Fruit fly (Drosophila melanogaster): ENCODE results near the gene Sgp.

The Sgp gene

dm6 chr2L:8519390-8519789, at the start of gene Sgp:
Gene Sgp (plus strand): TSS chr2L:8519690.
- TF ChIP-seq Sp1 (GFP tag; optimal IDR thresholded peaks at IDR 0.05) (no peak), rgr (GFP tag; optimal IDR thresholded peaks at IDR 0.05) (no peak), br (GFP tag; optimal IDR thresholded peaks at IDR 0.05) (no peak), CrebA (GFP tag; optimal IDR thresholded peaks at IDR 0.05; ENCODE audit: borderline replicate concordance) (no peak), HLH106 (tag; optimal IDR thresholded peaks at IDR 0.05) (no peak), usp (GFP tag; optimal IDR thresholded peaks at IDR 0.05) (no peak), fru (GFP tag; optimal IDR thresholded peaks at IDR 0.05) (no peak), Jra (GFP tag; optimal IDR thresholded peaks at IDR 0.05) (no peak), brk (GFP tag; optimal IDR thresholded peaks at IDR 0.05) (no peak), lola (GFP tag; optimal IDR thresholded peaks at IDR 0.05) (no peak), dmrt93B (GFP tag; optimal IDR thresholded peaks at IDR 0.05) (no peak), Abd-B (GFP tag; optimal IDR thresholded peaks at IDR 0.05) (no peak), dl (GFP tag; optimal IDR thresholded peaks at IDR 0.05; ENCODE audit: insufficient read depth in 1 of 2, partially characterized antibody in 2 of 2) (no peak), Dif (GFP tag; optimal IDR thresholded peaks at IDR 0.05; ENCODE audit: partially characterized antibody) (no peak), Myc (optimal IDR thresholded peaks at IDR 0.05) (no peak), Vsx2 (GFP tag; optimal IDR thresholded peaks at IDR 0.05; ENCODE audit: partially characterized antibody) (no peak), Mio (GFP tag; optimal IDR thresholded peaks at IDR 0.05) (no peak), sage (GFP tag; optimal IDR thresholded peaks at IDR 0.05) (no peak)

dm6 chr2L:8471667-8472066, 47.8 kb upstream of the Sgp start:
- TF ChIP-seq foxo (GFP tag; optimal IDR thresholded peaks at IDR 0.05) (peak in 1 of 2 experiments; percentile 22), Mio (GFP tag; optimal IDR thresholded peaks at IDR 0.05) (no peak), OdsH (GFP tag; optimal IDR thresholded peaks at IDR 0.05) (no peak), CrebA (GFP tag; optimal IDR thresholded peaks at IDR 0.05; ENCODE audit: borderline replicate concordance) (no peak), h (GFP tag; optimal IDR thresholded peaks at IDR 0.05) (peak; percentile 7), Hr78 (GFP tag; optimal IDR thresholded peaks at IDR 0.05) (no peak), Sp1 (GFP tag; optimal IDR thresholded peaks at IDR 0.05) (peak; percentile 32)

dm6 chr2L:8473448-8473847, 46.0 kb upstream of the Sgp start:
- TF ChIP-seq Dif (GFP tag; optimal IDR thresholded peaks at IDR 0.05; ENCODE audit: partially characterized antibody): no peak
- no peak for TF ChIP-seq CrebA (GFP tag; optimal IDR thresholded peaks at IDR 0.05; ENCODE audit: borderline replicate concordance)
- TF ChIP-seq rgr (GFP tag; optimal IDR thresholded peaks at IDR 0.05): peak; percentile 73
- no peak for TF ChIP-seq Mio (GFP tag; optimal IDR thresholded peaks at IDR 0.05)
- peak; percentile 88 for TF ChIP-seq ey (GFP tag; optimal IDR thresholded peaks at IDR 0.05)
- peak; percentile 83 for TF ChIP-seq br (GFP tag; optimal IDR thresholded peaks at IDR 0.05)
- peak; percentile 42 for TF ChIP-seq Hnf4 (GFP tag; optimal IDR thresholded peaks at IDR 0.05)
- no peak for TF ChIP-seq usp (GFP tag; optimal IDR thresholded peaks at IDR 0.05)
- peak; percentile 36 to 76 for TF ChIP-seq foxo (GFP tag; optimal IDR thresholded peaks at IDR 0.05)
- peak; percentile 85 for TF ChIP-seq h (GFP tag; optimal IDR thresholded peaks at IDR 0.05)
- TF ChIP-seq fru (GFP tag; optimal IDR thresholded peaks at IDR 0.05): peak; percentile 86
- peak; percentile 78 for TF ChIP-seq HLH106 (tag; optimal IDR thresholded peaks at IDR 0.05)
- peak; percentile 74 for TF ChIP-seq OdsH (GFP tag; optimal IDR thresholded peaks at IDR 0.05)
- TF ChIP-seq brk (GFP tag; optimal IDR thresholded peaks at IDR 0.05): peak; percentile 73
- TF ChIP-seq dmrt93B (GFP tag; optimal IDR thresholded peaks at IDR 0.05): peak; percentile 76
- peak; percentile 70 for TF ChIP-seq CG9705 (GFP tag; optimal IDR thresholded peaks at IDR 0.05)
- TF ChIP-seq Vsx2 (GFP tag; optimal IDR thresholded peaks at IDR 0.05; ENCODE audit: partially characterized antibody): no peak
- peak; percentile 21 for TF ChIP-seq Jra (GFP tag; optimal IDR thresholded peaks at IDR 0.05)
- no peak for TF ChIP-seq Rel (GFP tag; optimal IDR thresholded peaks at IDR 0.05)
- peak; percentile 8 for TF ChIP-seq Rel (tag; optimal IDR thresholded peaks at IDR 0.05)
- peak; percentile 73 for TF ChIP-seq CG32264 (GFP tag; optimal IDR thresholded peaks at IDR 0.05)
- TF ChIP-seq psq (GFP tag; optimal IDR thresholded peaks at IDR 0.05): peak; percentile 73
- peak; percentile 82 for TF ChIP-seq Sp1 (GFP tag; optimal IDR thresholded peaks at IDR 0.05)
- TF ChIP-seq woc (GFP tag; optimal IDR thresholded peaks at IDR 0.05): peak; percentile 74
- peak; percentile 32 for TF ChIP-seq sage (GFP tag; optimal IDR thresholded peaks at IDR 0.05)

- no peak for TF ChIP-seq CG32264 (GFP tag; optimal IDR thresholded peaks at IDR 0.05)
- no peak for TF ChIP-seq HLH106 (tag; optimal IDR thresholded peaks at IDR 0.05)
- TF ChIP-seq Dfd (GFP tag; optimal IDR thresholded peaks at IDR 0.05): no peak
- no peak for TF ChIP-seq tai (GFP tag; optimal IDR thresholded peaks at IDR 0.05)
- no peak for TF ChIP-seq CG9705 (GFP tag; optimal IDR thresholded peaks at IDR 0.05)
- TF ChIP-seq Hnf4 (GFP tag; optimal IDR thresholded peaks at IDR 0.05): no peak
Observed at dm6 chr2L:8477049-8477448, 42.4 kb upstream of the Sgp start, which contains the start of gene CheA29a. Gene CheA29a (plus strand): TSS chr2L:8477349.

All from whole organism, wandering third instar larva.